Fruit fly (Drosophila melanogaster): ENCODE measurements around the gene CG15535.

DNA sequence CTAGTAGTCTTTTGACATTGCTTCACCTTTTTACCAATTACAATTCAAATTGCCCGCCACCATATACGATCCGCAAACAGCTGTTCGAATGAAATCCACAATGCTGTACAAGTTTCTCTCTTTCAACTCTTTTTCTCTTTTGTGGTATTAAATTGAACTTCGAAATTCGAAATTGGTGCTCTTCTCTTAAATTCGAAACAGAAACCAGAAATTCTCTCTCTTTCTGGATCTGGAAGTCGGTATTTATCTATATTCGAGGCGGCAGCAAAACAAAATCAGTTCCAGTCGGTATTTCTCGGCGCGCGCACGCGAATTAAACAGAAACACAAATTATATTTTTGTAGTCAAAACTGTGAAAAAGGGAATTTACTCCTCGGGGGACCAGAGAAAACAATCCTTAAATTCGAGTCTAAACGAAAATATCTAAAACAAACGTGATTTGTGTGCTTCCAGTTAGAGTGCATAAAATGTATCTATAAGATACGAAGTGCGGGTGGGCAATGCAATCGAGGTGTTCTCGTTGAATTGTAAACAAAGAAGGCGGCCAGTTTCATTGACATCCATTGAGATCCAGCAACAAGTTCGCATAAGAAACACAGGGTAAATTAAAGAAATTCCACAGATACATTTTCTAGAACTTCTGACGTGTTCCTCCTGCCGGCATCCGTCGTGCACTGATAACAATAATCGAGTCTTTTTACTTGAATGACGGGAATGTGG is 42.2 kb upstream of the CG15535 start, which contains the start of gene PH4alphaEFB:
- TF ChIP-seq lilli (GFP tag; optimal IDR thresholded peaks at IDR 0.05) (no peak), zfh1 (GFP tag; IDR thresholded peaks at IDR 0.05) (no peak), chif (GFP tag; optimal IDR thresholded peaks at IDR 0.05) (no peak)

All from whole organism, embryonic.